Worm (Caenorhabditis elegans): ENCODE data around the gene R05H11.2.

- no peak for TF ChIP-seq ztf-4 (tag; optimal IDR thresholded peaks at IDR 0.05)
- TF ChIP-seq nhr-11 (tag; optimal IDR thresholded peaks at IDR 0.05) = no peak
- TF ChIP-seq unc-130 (tag; optimal IDR thresholded peaks at IDR 0.05) = no peak
- TF ChIP-seq efl-3 (GFP tag; optimal IDR thresholded peaks at IDR 0.05) = no peak
- TF ChIP-seq snpc-4 (tag; optimal IDR thresholded peaks at IDR 0.05) = no peak
- no peak for TF ChIP-seq lsy-2 (tag; optimal IDR thresholded peaks at IDR 0.05)
Observed at ce11 chrIII:6818037-6818436, 19.9 kb downstream of the R05H11.2 start.

All from whole organism, L1 larva.